Fruit fly (Drosophila melanogaster): ENCODE data around the gene Antp.

dm6 chr3R:6923189-6923588 lies 75.8 kb downstream of the Antp start:
- no peak for TF ChIP-seq Dfd (GFP tag; optimal IDR thresholded peaks at IDR 0.05)
- no peak for TF ChIP-seq h (GFP tag; optimal IDR thresholded peaks at IDR 0.05)
- TF ChIP-seq psq (GFP tag; optimal IDR thresholded peaks at IDR 0.05) = peak; percentile 64
- TF ChIP-seq CG9705 (GFP tag; optimal IDR thresholded peaks at IDR 0.05) = no peak
- no peak for TF ChIP-seq dl (GFP tag; optimal IDR thresholded peaks at IDR 0.05; ENCODE audit: insufficient read depth in 1 of 2, partially characterized antibody in 2 of 2)

All from whole organism, wandering third instar larva.